Worm (Caenorhabditis elegans) whole organism, L2 larva: ENCODE data around the gene dnj-3.
"Not testable (repeated sequence)": the region's sequence is repeated elsewhere in the genome, so short reads cannot be mapped to it uniquely, and the experiment has no call there.

Source experiments
- C34F6.9 ChIP-seq: fragments of 150-350 bp; optimal IDR thresholded peaks from 2 replicates; lab custom pipeline; 2014; ENCODE audit warnings: missing biosample characterization, missing genetic modification characterization
- Y55F3AM.14 ChIP-seq: fragments of 200-800 bp; sonication (Bioruptor generic); optimal IDR thresholded peaks from 2 replicates; lab custom pipeline; 2018; ENCODE audit warnings: mild to moderate bottlenecking, missing genetic modification characterization, missing compliant biosample characterization
- ZK546.5 ChIP-seq: sonication (generic microtip); optimal IDR thresholded peaks from 2 replicates; lab custom pipeline; 2017; ENCODE audit warnings: missing biosample characterization, missing genetic modification characterization
- alr-1 ChIP-seq: fragments of 150-350 bp; optimal IDR thresholded peaks from 2 replicates; lab custom pipeline; 2014; ENCODE audit warnings: missing biosample characterization, missing genetic modification characterization
- ama-1 ChIP-seq: fragments of 150-350 bp; optimal IDR thresholded peaks from 2 replicates; lab custom pipeline; 2018; ENCODE audit warnings: inconsistent platforms
- blmp-1 ChIP-seq: sonication (generic microtip); optimal IDR thresholded peaks from 2 replicates; lab custom pipeline; 2017; ENCODE audit warnings: missing genetic modification characterization, mild to moderate bottlenecking, missing compliant biosample characterization, antibody characterized with exemption, moderate library complexity; ENCODE audit not compliant: insufficient read depth
- ceh-16 ChIP-seq: fragments of 150-350 bp; optimal IDR thresholded peaks from 2 replicates; lab custom pipeline; 2014; ENCODE audit warnings: missing biosample characterization, missing genetic modification characterization
- crh-2 ChIP-seq: sonication (generic microtip); optimal IDR thresholded peaks from 2 replicates; lab custom pipeline; 2017; ENCODE audit warnings: missing biosample characterization, missing genetic modification characterization
- egl-27 ChIP-seq: sonication (generic microtip); optimal IDR thresholded peaks from 3 replicates; lab custom pipeline; 2017; ENCODE audit warnings: missing biosample characterization, missing genetic modification reagents, missing genetic modification characterization
- elt-1 ChIP-seq: fragments of 150-350 bp; optimal IDR thresholded peaks from 2 replicates; lab custom pipeline; 2014; ENCODE audit warnings: missing biosample characterization, missing genetic modification characterization
- elt-3 ChIP-seq: sonication (generic microtip); optimal IDR thresholded peaks from 2 replicates; lab custom pipeline; 2017; ENCODE audit warnings: missing biosample characterization, missing genetic modification characterization
- fos-1 ChIP-seq: fragments of 150-350 bp; optimal IDR thresholded peaks from 2 replicates; lab custom pipeline; 2014; ENCODE audit warnings: missing biosample characterization, missing genetic modification characterization
- gmeb-1 ChIP-seq: fragments of 150-350 bp; optimal IDR thresholded peaks from 2 replicates; lab custom pipeline; 2014; ENCODE audit warnings: missing biosample characterization, missing genetic modification characterization
- lin-11 ChIP-seq: fragments of 150-350 bp; sonication (generic microtip); optimal IDR thresholded peaks from 2 replicates; lab custom pipeline; 2014; ENCODE audit warnings: missing biosample characterization, missing genetic modification characterization, inconsistent platforms, mixed read lengths
- lin-13 ChIP-seq: fragments of 150-350 bp; optimal IDR thresholded peaks from 2 replicates; lab custom pipeline; 2014; ENCODE audit warnings: missing biosample characterization, missing genetic modification reagents, missing genetic modification characterization
- lin-39 ChIP-seq: fragments of 150-350 bp; optimal IDR thresholded peaks from 2 replicates; lab custom pipeline; 2014; ENCODE audit warnings: missing biosample characterization, missing genetic modification reagents, missing genetic modification characterization
- lsy-2 ChIP-seq, 2 experiments: fragments of 150-350 bp in 1 of 2; sonication (generic microtip) in 1 of 2; optimal IDR thresholded peaks; 2 replicates each; lab custom pipeline; 2014 to 2017; ENCODE audit warnings: missing biosample characterization in 2 of 2, missing genetic modification characterization in 2 of 2
- mbf-1 ChIP-seq: sonication (generic microtip); optimal IDR thresholded peaks from 2 replicates; lab custom pipeline; 2017; ENCODE audit warnings: missing biosample characterization, missing genetic modification characterization
- nhr-10 ChIP-seq: sonication (generic microtip); optimal IDR thresholded peaks from 2 replicates; lab custom pipeline; 2017; ENCODE audit warnings: missing biosample characterization, missing genetic modification characterization
- nhr-11 ChIP-seq: fragments of 150-350 bp; optimal IDR thresholded peaks from 2 replicates; lab custom pipeline; 2014; ENCODE audit warnings: missing biosample characterization, missing genetic modification characterization
- nhr-12 ChIP-seq: fragments of 150-350 bp; optimal IDR thresholded peaks from 2 replicates; lab custom pipeline; 2014; ENCODE audit warnings: missing biosample characterization, missing genetic modification characterization
- nhr-21 ChIP-seq: fragments of 150-350 bp; optimal IDR thresholded peaks from 2 replicates; lab custom pipeline; 2014; ENCODE audit warnings: missing biosample characterization, missing genetic modification characterization
- nhr-23 ChIP-seq: fragments of 150-350 bp; optimal IDR thresholded peaks from 2 replicates; lab custom pipeline; 2014; ENCODE audit warnings: missing biosample characterization, missing genetic modification reagents, missing genetic modification characterization
- nhr-6 ChIP-seq: fragments of 150-350 bp; optimal IDR thresholded peaks from 2 replicates; lab custom pipeline; 2014; ENCODE audit warnings: missing biosample characterization, missing genetic modification characterization
- nhr-77 ChIP-seq: fragments of 150-350 bp; optimal IDR thresholded peaks from 2 replicates; lab custom pipeline; 2014; ENCODE audit warnings: missing biosample characterization, missing genetic modification characterization
- peb-1 ChIP-seq: fragments of 150-350 bp; optimal IDR thresholded peaks from 2 replicates; lab custom pipeline; 2014; ENCODE audit warnings: missing biosample characterization, missing genetic modification characterization
- sem-4 ChIP-seq: fragments of 150-350 bp; optimal IDR thresholded peaks from 2 replicates; lab custom pipeline; 2014; ENCODE audit warnings: missing biosample characterization, missing genetic modification reagents, missing genetic modification characterization
- skn-1 ChIP-seq: sonication (generic microtip); optimal IDR thresholded peaks from 2 replicates; lab custom pipeline; 2017; ENCODE audit warnings: missing biosample characterization, missing genetic modification characterization
- sma-3 ChIP-seq: sonication (generic microtip); optimal IDR thresholded peaks from 2 replicates; lab custom pipeline; 2016; ENCODE audit warnings: missing genetic modification reagents, missing genetic modification characterization, missing compliant biosample characterization
- sma-9 ChIP-seq, 2 experiments: fragments of 150-350 bp in 1 of 2; sonication (generic microtip) in 1 of 2; optimal IDR thresholded peaks; 2 replicates each; lab custom pipeline; 2014 to 2016; ENCODE audit warnings: missing genetic modification characterization in 2 of 2, mild to moderate bottlenecking in 1 of 2, missing biosample characterization in 1 of 2, missing compliant biosample characterization in 1 of 2, missing genetic modification reagents in 1 of 2, moderate library complexity in 1 of 2
- snpc-4 ChIP-seq: fragments of 150-350 bp; optimal IDR thresholded peaks from 2 replicates; lab custom pipeline; 2014; ENCODE audit warnings: missing biosample characterization, missing genetic modification characterization
- unc-39 ChIP-seq: fragments of 150-350 bp; optimal IDR thresholded peaks from 2 replicates; lab custom pipeline; 2014; ENCODE audit warnings: missing biosample characterization, missing genetic modification characterization
- unc-55 ChIP-seq: fragments of 150-350 bp; sonication (generic microtip); optimal IDR thresholded peaks from 3 replicates; lab custom pipeline; 2014; ENCODE audit warnings: missing biosample characterization, missing genetic modification reagents, missing genetic modification characterization
- unc-62 ChIP-seq: fragments of 150-350 bp; optimal IDR thresholded peaks from 2 replicates; lab custom pipeline; 2014; ENCODE audit warnings: missing biosample characterization, missing genetic modification reagents, missing genetic modification characterization
- zag-1 ChIP-seq: fragments of 150-350 bp; optimal IDR thresholded peaks from 2 replicates; lab custom pipeline; 2014; ENCODE audit warnings: missing biosample characterization, missing genetic modification characterization
- ztf-1 ChIP-seq: fragments of 200-800 bp; sonication (Bioruptor generic); conservative IDR thresholded peaks from 2 replicates; pipeline ENCODE4 v1.3.6; 2022; ENCODE audit warnings: missing genetic modification characterization, missing compliant biosample characterization
- ztf-4 ChIP-seq: fragments of 150-350 bp; optimal IDR thresholded peaks from 2 replicates; lab custom pipeline; 2014; ENCODE audit warnings: missing biosample characterization, missing genetic modification characterization

Gene dnj-3

ce11 chrV:15028896-15029519 is 39.5 kb upstream of the dnj-3 start, which contains the start of gene F14H8.8:
Gene F14H8.8, plus strand, starts transcription at chrV:15029469.
- TF ChIP-seq nhr-12 (no peak), crh-2 (tag; lab: Kevin White, UChicago) (no peak), nhr-77 (tag; lab: Kevin White, UChicago) (no peak), fos-1 (tag; lab: Kevin White, UChicago) (peak; percentile 11), lin-11 (tag; lab: Kevin White, UChicago) (no peak), lin-39 (tag; lab: Kevin White, UChicago) (no peak), nhr-21 (peak; percentile 18), nhr-6 (tag; lab: Kevin White, UChicago) (no peak), unc-55 (no peak), nhr-10 (no peak), egl-27 (tag; lab: Kevin White, UChicago) (no peak), nhr-11 (tag; lab: Kevin White, UChicago) (no peak), sem-4 (no peak), skn-1 (tag; lab: Kevin White, UChicago) (no peak), sma-3 (peak; percentile 64), mbf-1 (no peak), lsy-2 (tag; optimal IDR thresholded peaks at IDR 0.05; lab: Kevin White, UChicago) (no peak), ceh-16 (tag; lab: Kevin White, UChicago) (peak; percentile 9), unc-62 (GFP tag; lab: Kevin White, UChicago) (no peak), blmp-1 (tag; lab: Kevin White, UChicago) (no peak), C34F6.9 (tag; lab: Kevin White, UChicago) (no peak), snpc-4 (peak; percentile 94), elt-3 (tag; lab: Kevin White, UChicago) (no peak), ama-1 (no peak), alr-1 (tag; lab: Kevin White, UChicago) (no peak), ZK546.5 (no peak), ztf-4 (tag; lab: Kevin White, UChicago) (no peak), gmeb-1 (tag; lab: Kevin White, UChicago) (peak; percentile 10), nhr-23 (no peak)

ce11 chrV:15031373-15031772 is 37.1 kb upstream of the dnj-3 start, which contains the start of gene cng-1:
Gene cng-1, minus strand, starts transcription at chrV:15031473.
- TF ChIP-seq sma-3; nhr-21; nhr-11 (tag; lab: Kevin White, UChicago): not testable (repeated sequence)

ce11 chrV:15036769-15037168 is 31.7 kb upstream of the dnj-3 start, which contains the start of gene melo-3:
Gene melo-3, minus strand, starts transcription at chrV:15036869.
- not testable (repeated sequence) for TF ChIP-seq peb-1 (tag; lab: Kevin White, UChicago); elt-1; sma-9 (GFP tag; optimal IDR thresholded peaks at IDR 0.05; lab: Kevin White, UChicago); sma-9 (tag; optimal IDR thresholded peaks at IDR 0.05; lab: Kevin White, UChicago)

ce11 chrV:15048107-15048506 is 20.4 kb upstream of the dnj-3 start, which contains the start of gene sdc-3:
Gene sdc-3, minus strand, starts transcription at chrV:15048207.
- no peak for TF ChIP-seq skn-1 (tag; lab: Kevin White, UChicago)
- TF ChIP-seq C34F6.9 (tag; lab: Kevin White, UChicago) = peak; percentile 28
- TF ChIP-seq gmeb-1 (tag; lab: Kevin White, UChicago) = no peak
- peak; percentile 18 for TF ChIP-seq fos-1 (tag; lab: Kevin White, UChicago)
- no peak for TF ChIP-seq nhr-12
- TF ChIP-seq lin-11 (tag; lab: Kevin White, UChicago) = no peak
- no peak for TF ChIP-seq elt-1
- TF ChIP-seq unc-39 (tag; lab: Kevin White, UChicago) = no peak
- TF ChIP-seq unc-62 (GFP tag; lab: Kevin White, UChicago) = no peak
- no peak for TF ChIP-seq sma-3
- TF ChIP-seq, all 48 proteins: peak for 2

- TF ChIP-seq peb-1 (tag; lab: Kevin White, UChicago) = no peak
- TF ChIP-seq lin-13 (GFP tag; lab: Kevin White, UChicago) = no peak
- TF ChIP-seq lsy-2 (tag; optimal IDR thresholded peaks at IDR 0.05; lab: Kevin White, UChicago) = no peak
- no peak for TF ChIP-seq egl-27 (tag; lab: Kevin White, UChicago)
- no peak for TF ChIP-seq nhr-23
- TF ChIP-seq unc-39 (tag; lab: Kevin White, UChicago) = no peak
- TF ChIP-seq nhr-6 (tag; lab: Kevin White, UChicago) = no peak
- TF ChIP-seq unc-55 = no peak
- TF ChIP-seq ztf-1 (GFP tag; lab: Robert Waterston, UW) = no peak
- no peak for TF ChIP-seq nhr-11 (tag; lab: Kevin White, UChicago)
- no peak for TF ChIP-seq lin-39 (tag; lab: Kevin White, UChicago)
- TF ChIP-seq zag-1 = no peak
- no peak for TF ChIP-seq Y55F3AM.14
- TF ChIP-seq C34F6.9 (tag; lab: Kevin White, UChicago) = no peak
- TF ChIP-seq fos-1 (tag; lab: Kevin White, UChicago) = no peak
- no peak for TF ChIP-seq ztf-4 (tag; lab: Kevin White, UChicago)
These were observed 16.8 kb upstream of the dnj-3 start for ce11 chrV:15051720-15052119.
